Fruit fly (Drosophila melanogaster) whole organism: Measurements from ENCODE around the gene CG6236.

ENCODE experiments used
- Dll ChIP-seq: fragments of >200 bp; optimal IDR thresholded peaks from 2 replicates; lab custom pipeline; 2017
- usp ChIP-seq: fragments of >200 bp; optimal IDR thresholded peaks from 2 replicates; lab custom pipeline; 2017; ENCODE audit warnings: missing biosample characterization, missing genetic modification characterization, mixed read lengths

- TF ChIP-seq Dll (lab: Kevin White, UChicago) (no peak), usp (GFP tag; lab: Kevin White, UChicago) (no peak)
These were observed 14.4 kb upstream of the CG6236 start for dm6 chr3R:15342432-15342925.
